Fruit fly (Drosophila melanogaster) whole organism, embryonic: Measurements from ENCODE around the gene Pi3K68D.
A peak's percentile ranks its signal among the peaks of the same experiment; 100 is the strongest.

Experiments
- Ada2b ChIP-seq: fragments of 200-800 bp; sonication (Bioruptor generic); IDR thresholded peaks from 2 replicates; pipeline ENCODE4 v1.3.6; 2022; ENCODE audit warnings: missing biosample characterization, missing genetic modification characterization
- Atf3 ChIP-seq: fragments of 200-800 bp; sonication (Bioruptor generic); optimal IDR thresholded peaks from 3 replicates; lab custom pipeline; 2016; ENCODE audit warnings: missing biosample characterization, missing genetic modification characterization
- CG10431 ChIP-seq: fragments of 200-800 bp; sonication (Bioruptor generic); optimal IDR thresholded peaks from 3 replicates; lab custom pipeline; 2018; ENCODE audit warnings: missing biosample characterization, mild to moderate bottlenecking, missing genetic modification characterization
- CG11085 ChIP-seq: fragments of 200-800 bp; sonication (Bioruptor generic); IDR thresholded peaks from 2 replicates; pipeline ENCODE4 v1.3.6; 2022; ENCODE audit warnings: missing biosample characterization, missing genetic modification characterization
- CG12104 ChIP-seq: fragments of 200-800 bp; sonication (Bioruptor generic); optimal IDR thresholded peaks from 3 replicates; lab custom pipeline; 2016; ENCODE audit warnings: missing biosample characterization, missing genetic modification characterization
- CG12391 ChIP-seq: fragments of 200-800 bp; sonication (Bioruptor generic); optimal IDR thresholded peaks from 3 replicates; lab custom pipeline; 2018; ENCODE audit warnings: missing biosample characterization, mild to moderate bottlenecking, missing genetic modification characterization, moderate library complexity
- CG12744 ChIP-seq: fragments of 200-800 bp; sonication (Bioruptor generic); optimal IDR thresholded peaks from 2 replicates; lab custom pipeline; 2016; ENCODE audit warnings: missing biosample characterization, missing genetic modification characterization
- CG12942 ChIP-seq: fragments of 200-800 bp; sonication (Bioruptor generic); optimal IDR thresholded peaks from 3 replicates; lab custom pipeline; 2016; ENCODE audit warnings: missing biosample characterization, missing genetic modification characterization
- CG15073 ChIP-seq: fragments of 200-800 bp; sonication (Bioruptor generic); optimal IDR thresholded peaks from 2 replicates; lab custom pipeline; 2016; ENCODE audit warnings: missing biosample characterization, missing genetic modification characterization
- CG17359 ChIP-seq: fragments of 200-800 bp; sonication (Bioruptor generic); optimal IDR thresholded peaks from 3 replicates; lab custom pipeline; 2018; ENCODE audit warnings: missing biosample characterization, mild to moderate bottlenecking, missing genetic modification characterization, moderate library complexity
- CG17612 ChIP-seq: fragments of 200-800 bp; sonication (Bioruptor generic); IDR thresholded peaks from 2 replicates; pipeline ENCODE4 v1.3.6; 2022; ENCODE audit warnings: missing biosample characterization, missing genetic modification characterization
- CG2116 ChIP-seq: fragments of 200-800 bp; sonication (Bioruptor generic); optimal IDR thresholded peaks from 3 replicates; lab custom pipeline; 2018; ENCODE audit warnings: missing biosample characterization, mild to moderate bottlenecking, missing genetic modification characterization
- CG2678 ChIP-seq: fragments of 200-800 bp; sonication (Bioruptor generic); optimal IDR thresholded peaks from 3 replicates; lab custom pipeline; 2019; ENCODE audit warnings: missing biosample characterization, mild to moderate bottlenecking, missing genetic modification characterization, moderate library complexity
- CG34224 ChIP-seq: fragments of 200-800 bp; sonication (Bioruptor generic); IDR thresholded peaks from 3 replicates; pipeline ENCODE4 v1.3.6; 2022; ENCODE audit warnings: missing biosample characterization, missing genetic modification characterization; ENCODE audit not compliant: partially characterized antibody
- CG9215 ChIP-seq: fragments of 200-800 bp; sonication (Bioruptor generic); IDR thresholded peaks from 2 replicates; pipeline ENCODE4 v1.3.6; 2022; ENCODE audit warnings: missing biosample characterization, missing genetic modification characterization
- CHES-1-like ChIP-seq: fragments of 200-800 bp; sonication (Bioruptor generic); optimal IDR thresholded peaks from 2 replicates; lab custom pipeline; 2016; ENCODE audit warnings: missing biosample characterization, missing genetic modification characterization
- CrebB ChIP-seq: fragments of 200-800 bp; sonication (Bioruptor generic); optimal IDR thresholded peaks from 3 replicates; lab custom pipeline; 2018; ENCODE audit warnings: missing biosample characterization, mild to moderate bottlenecking, missing genetic modification characterization
- D19A ChIP-seq: fragments of 200-800 bp; optimal IDR thresholded peaks from 3 replicates; lab custom pipeline; 2019; ENCODE audit warnings: missing biosample characterization, mild to moderate bottlenecking, missing genetic modification characterization, moderate library complexity
- Dip3 ChIP-seq: fragments of 200-800 bp; sonication (Bioruptor generic); optimal IDR thresholded peaks from 3 replicates; lab custom pipeline; 2016; ENCODE audit warnings: missing biosample characterization, missing genetic modification characterization
- Fer1 ChIP-seq: fragments of 200-800 bp; sonication (Bioruptor generic); optimal IDR thresholded peaks from 2 replicates; lab custom pipeline; 2017; ENCODE audit warnings: missing biosample characterization, mild to moderate bottlenecking, missing genetic modification characterization
- Fer2 ChIP-seq: fragments of 200-800 bp; sonication (Bioruptor generic); optimal IDR thresholded peaks from 2 replicates; lab custom pipeline; 2018; ENCODE audit warnings: missing biosample characterization, mild to moderate bottlenecking, missing genetic modification characterization, moderate library complexity
- Jarid2 ChIP-seq: fragments of 200-800 bp; sonication (Bioruptor generic); optimal IDR thresholded peaks from 3 replicates; lab custom pipeline; 2017; ENCODE audit warnings: mild to moderate bottlenecking, missing biosample characterization, missing genetic modification reagents, missing genetic modification characterization
- Sin3A ChIP-seq: fragments of >200 bp; optimal IDR thresholded peaks from 2 replicates; lab custom pipeline; 2018
- Sox100B ChIP-seq: fragments of 200-800 bp; sonication (Bioruptor generic); optimal IDR thresholded peaks from 3 replicates; lab custom pipeline; 2018; ENCODE audit warnings: missing biosample characterization, mild to moderate bottlenecking, missing genetic modification characterization
- Tbp ChIP-seq: fragments of >200 bp; optimal IDR thresholded peaks from 2 replicates; lab custom pipeline; 2018; ENCODE audit warnings: missing biosample characterization, missing genetic modification characterization
- ab ChIP-seq: fragments of 200-800 bp; sonication (Bioruptor generic); optimal IDR thresholded peaks from 2 replicates; lab custom pipeline; 2016; ENCODE audit warnings: missing biosample characterization, missing genetic modification characterization
- amos ChIP-seq: fragments of 200-800 bp; sonication (Bioruptor generic); IDR thresholded peaks from 2 replicates; pipeline ENCODE4 v1.3.6; 2022; ENCODE audit warnings: missing biosample characterization, missing genetic modification characterization; ENCODE audit not compliant: partially characterized antibody
- dati ChIP-seq: fragments of 200-800 bp; sonication (Bioruptor generic); IDR thresholded peaks from 2 replicates; pipeline ENCODE4 v1.3.6; 2022; ENCODE audit warnings: missing biosample characterization, missing genetic modification characterization
- dmrt11E ChIP-seq: fragments of 200-800 bp; sonication (Bioruptor generic); optimal IDR thresholded peaks from 3 replicates; lab custom pipeline; 2018; ENCODE audit warnings: missing biosample characterization, mild to moderate bottlenecking, missing genetic modification characterization, moderate library complexity
- fd102C ChIP-seq: fragments of 200-800 bp; sonication (Bioruptor generic); optimal IDR thresholded peaks from 2 replicates; lab custom pipeline; 2018; ENCODE audit warnings: missing biosample characterization, mild to moderate bottlenecking, missing genetic modification characterization, moderate library complexity
- fru ChIP-seq: fragments of >200 bp; optimal IDR thresholded peaks from 2 replicates; lab custom pipeline; 2017
- ftz-f1 ChIP-seq: fragments of 200-800 bp; sonication (Bioruptor generic); optimal IDR thresholded peaks from 2 replicates; lab custom pipeline; 2016; ENCODE audit warnings: missing biosample characterization, missing genetic modification characterization
- gce ChIP-seq: fragments of 200-800 bp; sonication (Bioruptor generic); IDR thresholded peaks from 3 replicates; pipeline ENCODE4 v1.3.6; 2022; ENCODE audit warnings: missing biosample characterization, missing genetic modification characterization
- gem ChIP-seq: fragments of 200-800 bp; sonication (Bioruptor generic); optimal IDR thresholded peaks from 2 replicates; lab custom pipeline; 2019; ENCODE audit warnings: missing biosample characterization, mild to moderate bottlenecking, missing genetic modification characterization, moderate library complexity
- gsb-n ChIP-seq: fragments of 200-800 bp; sonication (Bioruptor generic); optimal IDR thresholded peaks from 3 replicates; lab custom pipeline; 2018; ENCODE audit warnings: missing biosample characterization, mild to moderate bottlenecking, missing genetic modification characterization
- ind ChIP-seq: fragments of 200-800 bp; sonication (Bioruptor generic); optimal IDR thresholded peaks from 3 replicates; lab custom pipeline; 2016; ENCODE audit warnings: missing biosample characterization, missing genetic modification characterization
- kay ChIP-seq: fragments of 200-800 bp; sonication (Bioruptor generic); optimal IDR thresholded peaks from 2 replicates; lab custom pipeline; 2016; ENCODE audit warnings: missing biosample characterization, missing genetic modification characterization
- lab ChIP-seq: fragments of 200-800 bp; sonication (Bioruptor generic); optimal IDR thresholded peaks from 3 replicates; lab custom pipeline; 2017; ENCODE audit warnings: missing biosample characterization, missing genetic modification characterization, mild to moderate bottlenecking, moderate library complexity, missing genetic modification reagents
- lilli ChIP-seq: fragments of 200-800 bp; sonication (Bioruptor generic); optimal IDR thresholded peaks from 3 replicates; lab custom pipeline; 2016; ENCODE audit warnings: missing biosample characterization, missing genetic modification characterization
- otp ChIP-seq: fragments of 200-800 bp; sonication (Bioruptor generic); IDR thresholded peaks from 3 replicates; pipeline ENCODE4, ENCODE4 v1.3.6; 2022; ENCODE audit warnings: missing biosample characterization, missing genetic modification characterization
- p53 ChIP-seq: fragments of 200-800 bp; sonication (Bioruptor generic); optimal IDR thresholded peaks from 2 replicates; lab custom pipeline; 2016; ENCODE audit warnings: missing biosample characterization, missing genetic modification characterization
- pb ChIP-seq: fragments of 200-800 bp; sonication (Bioruptor generic); optimal IDR thresholded peaks from 3 replicates; lab custom pipeline; 2016; ENCODE audit warnings: missing biosample characterization, missing genetic modification characterization
- peb ChIP-seq: fragments of 200-800 bp; sonication (Bioruptor generic); IDR thresholded peaks from 2 replicates; pipeline ENCODE4 v1.3.6; 2022; ENCODE audit warnings: missing biosample characterization, missing genetic modification characterization
- ro ChIP-seq: fragments of 200-800 bp; sonication (Bioruptor generic); IDR thresholded peaks from 2 replicates; pipeline ENCODE4 v1.3.6; 2022; ENCODE audit warnings: missing biosample characterization, missing genetic modification characterization
- run ChIP-seq: fragments of 200-800 bp; sonication (Bioruptor generic); optimal IDR thresholded peaks from 3 replicates; lab custom pipeline; 2018; ENCODE audit warnings: missing biosample characterization, mild to moderate bottlenecking, missing genetic modification characterization
- sisA ChIP-seq: fragments of 200-800 bp; sonication (Bioruptor generic); IDR thresholded peaks from 2 replicates; pipeline ENCODE4 v1.3.6; 2022; ENCODE audit warnings: missing biosample characterization, missing genetic modification characterization
- sob ChIP-seq: fragments of 200-800 bp; sonication (Bioruptor generic); IDR thresholded peaks from 2 replicates; pipeline ENCODE4 v1.3.6; 2022; ENCODE audit warnings: missing biosample characterization, missing genetic modification characterization
- tap ChIP-seq: fragments of 200-800 bp; optimal IDR thresholded peaks from 3 replicates; lab custom pipeline; 2019; ENCODE audit warnings: missing biosample characterization, mild to moderate bottlenecking, missing genetic modification characterization, moderate library complexity
- tgo ChIP-seq: fragments of 200-800 bp; sonication (Bioruptor generic); IDR thresholded peaks from 3 replicates; pipeline ENCODE4 v1.3.6; 2022; ENCODE audit warnings: missing biosample characterization, missing genetic modification characterization
- tll ChIP-seq, 2 experiments: fragments of 200-800 bp in 1 of 2; fragments of >200 bp in 1 of 2; sonication (Bioruptor generic) in 1 of 2; optimal IDR thresholded peaks; 2 replicates each; lab custom pipeline; 2017 to 2019; ENCODE audit warnings: missing biosample characterization in 2 of 2, missing genetic modification characterization in 2 of 2, mild to moderate bottlenecking in 1 of 2, moderate library complexity in 1 of 2
- trem ChIP-seq: fragments of 200-800 bp; optimal IDR thresholded peaks from 3 replicates; lab custom pipeline; 2019; ENCODE audit warnings: missing biosample characterization, mild to moderate bottlenecking, missing genetic modification characterization, moderate library complexity
- twi ChIP-seq: fragments of 200-800 bp; optimal IDR thresholded peaks from 2 replicates; lab custom pipeline; 2019; ENCODE audit warnings: missing biosample characterization, mild to moderate bottlenecking, missing genetic modification characterization, moderate library complexity
- zfh1 ChIP-seq: fragments of 200-800 bp; sonication (Bioruptor generic); IDR thresholded peaks from 3 replicates; pipeline ENCODE4 v1.3.6; 2022; ENCODE audit warnings: missing biosample characterization, missing genetic modification characterization

The Pi3K68D gene

DNA sequence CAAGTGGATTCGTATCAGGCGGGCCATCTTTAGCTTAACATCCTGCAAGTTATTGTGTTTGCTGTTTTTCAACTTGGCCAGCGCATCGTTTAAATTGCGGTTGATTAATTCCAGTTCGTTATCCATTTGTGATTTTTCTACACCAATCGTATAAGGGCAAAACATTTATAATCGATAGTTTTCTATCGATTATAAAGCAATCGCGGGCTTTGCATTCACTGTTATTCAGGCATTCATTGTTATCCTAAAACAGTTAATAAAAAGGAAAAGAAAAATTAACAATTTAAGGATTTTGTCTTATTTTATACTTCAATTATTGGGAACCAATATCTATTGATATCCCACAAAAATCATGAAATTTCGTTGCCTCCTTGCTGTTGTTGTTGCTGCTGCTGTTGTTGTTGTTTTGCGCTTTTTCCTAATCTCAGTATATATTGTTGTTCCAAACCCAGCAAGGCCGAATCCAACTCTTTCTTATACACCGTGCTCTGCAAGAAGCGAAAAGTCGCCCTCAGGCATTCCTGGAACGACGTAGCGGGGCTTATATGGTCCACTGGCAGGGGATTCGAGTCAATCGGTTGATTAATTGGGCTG is 35.8 kb upstream of the Pi3K68D start, which contains the start of gene CG32095 (continued):
- no peak for TF ChIP-seq ab (GFP tag; lab: Kevin White, UChicago)
- no peak for TF ChIP-seq gsb-n
- TF ChIP-seq CG12104 = no peak
- TF ChIP-seq CG2116 = peak; percentile 72
- TF ChIP-seq CG17612 (GFP tag; lab: Robert Waterston, UW) = no peak
- no peak for TF ChIP-seq pb (GFP tag; lab: Kevin White, UChicago)
- TF ChIP-seq kay (GFP tag; lab: Kevin White, UChicago) = no peak
- TF ChIP-seq otp (GFP tag; lab: Robert Waterston, UW) = no peak
- no peak for TF ChIP-seq sob (GFP tag; lab: Robert Waterston, UW)
- TF ChIP-seq dmrt11E (tag; lab: Kevin White, UChicago) = no peak
- no peak for TF ChIP-seq Dip3 (GFP tag; lab: Kevin White, UChicago)
- no peak for TF ChIP-seq dati (GFP tag; lab: Robert Waterston, UW)
- TF ChIP-seq Fer2 = no peak
- TF ChIP-seq CG11085 (GFP tag; lab: Robert Waterston, UW) = no peak
- no peak for TF ChIP-seq p53 (GFP tag; lab: Kevin White, UChicago)
- TF ChIP-seq ftz-f1 (GFP tag; lab: Kevin White, UChicago) = no peak
- no peak for TF ChIP-seq peb
- TF ChIP-seq gce (GFP tag; lab: Robert Waterston, UW) = no peak
- TF ChIP-seq CG9215 (GFP tag; lab: Robert Waterston, UW) = no peak
- no peak for TF ChIP-seq CG10431
- TF ChIP-seq Ada2b (GFP tag; lab: Robert Waterston, UW) = no peak
- peak; percentile 75 for TF ChIP-seq trem (tag; lab: Kevin White, UChicago)
- TF ChIP-seq CG17359 (tag; lab: Kevin White, UChicago) = no peak
- no peak for TF ChIP-seq sisA (GFP tag; lab: Robert Waterston, UW)
- TF ChIP-seq tgo (GFP tag; lab: Robert Waterston, UW) = no peak
- no peak for TF ChIP-seq CG12942 (GFP tag; lab: Kevin White, UChicago)
- no peak for TF ChIP-seq CG12744 (GFP tag; lab: Kevin White, UChicago)
- no peak for TF ChIP-seq CrebB (tag; lab: Kevin White, UChicago)
- TF ChIP-seq Jarid2 = no peak
- no peak for TF ChIP-seq CG15073 (GFP tag; lab: Kevin White, UChicago)
- TF ChIP-seq tll (GFP tag; optimal IDR thresholded peaks at IDR 0.05; lab: Kevin White, UChicago) = no peak
- no peak for TF ChIP-seq lab (GFP tag; lab: Kevin White, UChicago)
- TF ChIP-seq tap (tag; lab: Kevin White, UChicago) = no peak
- TF ChIP-seq gem (tag; lab: Kevin White, UChicago) = no peak
- peak; percentile 80 for TF ChIP-seq CG34224 (GFP tag; lab: Robert Waterston, UW)
- no peak for TF ChIP-seq CG12391 (tag; lab: Kevin White, UChicago)
- TF ChIP-seq run (tag; lab: Kevin White, UChicago) = no peak
- TF ChIP-seq twi (tag; lab: Kevin White, UChicago) = no peak
- no peak for TF ChIP-seq CG2678
- no peak for TF ChIP-seq CHES-1-like (GFP tag; lab: Kevin White, UChicago)
- no peak for TF ChIP-seq Sox100B (GFP tag; lab: Kevin White, UChicago)
- TF ChIP-seq Sin3A (lab: Kevin White, UChicago) = no peak
- no peak for TF ChIP-seq Fer1 (GFP tag; lab: Kevin White, UChicago)
- no peak for TF ChIP-seq Atf3 (GFP tag; lab: Kevin White, UChicago)
- TF ChIP-seq D19A = no peak
- TF ChIP-seq fru (lab: Kevin White, UChicago) = no peak
- TF ChIP-seq amos (GFP tag; lab: Robert Waterston, UW) = peak; percentile 86
- TF ChIP-seq fd102C = no peak
- TF ChIP-seq ind = no peak
- TF ChIP-seq Tbp (GFP tag; lab: Kevin White, UChicago) = no peak
- TF ChIP-seq zfh1 (GFP tag; lab: Robert Waterston, UW) = no peak
- no peak for TF ChIP-seq lilli (GFP tag; lab: Kevin White, UChicago)
- TF ChIP-seq ro (GFP tag; lab: Robert Waterston, UW) = no peak
